Fruit fly (Drosophila melanogaster) whole organism, prepupa: ENCODE data around the gene Wsck.
A peak's percentile ranks its signal among the peaks of the same experiment; 100 is the strongest.

Experiments used
- CG1621 ChIP-seq: fragments of 200-800 bp; sonication (Bioruptor generic); optimal IDR thresholded peaks from 3 replicates; lab custom pipeline; 2018; ENCODE audit warnings: missing biosample characterization, mild to moderate bottlenecking, missing genetic modification characterization
- CG34406 ChIP-seq: fragments of 200-800 bp; sonication (Bioruptor generic); optimal IDR thresholded peaks from 3 replicates; lab custom pipeline; 2016; ENCODE audit warnings: missing biosample characterization, missing genetic modification characterization
- CG6854 ChIP-seq: fragments of 200-800 bp; sonication (Bioruptor generic); optimal IDR thresholded peaks from 2 replicates; lab custom pipeline; 2017; ENCODE audit warnings: missing biosample characterization, mild to moderate bottlenecking, missing genetic modification characterization
- Eip75B ChIP-seq: fragments of 200-800 bp; sonication (Bioruptor generic); optimal IDR thresholded peaks from 3 replicates; lab custom pipeline; 2016; ENCODE audit warnings: missing biosample characterization, missing genetic modification characterization
- Eip93F ChIP-seq: fragments of 200-800 bp; sonication (Bioruptor generic); optimal IDR thresholded peaks from 2 replicates; lab custom pipeline; 2016; ENCODE audit warnings: missing biosample characterization, mild to moderate bottlenecking, missing genetic modification characterization
- Ets21C ChIP-seq: fragments of 200-800 bp; sonication (Bioruptor generic); optimal IDR thresholded peaks from 3 replicates; lab custom pipeline; 2016; ENCODE audit warnings: missing biosample characterization, missing genetic modification characterization
- Ets96B ChIP-seq: fragments of 200-800 bp; optimal IDR thresholded peaks from 2 replicates; lab custom pipeline; 2019; ENCODE audit warnings: missing biosample characterization, mild to moderate bottlenecking, missing genetic modification characterization, moderate library complexity
- Hr39 ChIP-seq: fragments of 200-800 bp; sonication (Bioruptor generic); optimal IDR thresholded peaks from 2 replicates; lab custom pipeline; 2016; ENCODE audit warnings: missing biosample characterization, missing genetic modification characterization
- OdsH ChIP-seq: fragments of 200-800 bp; sonication (Bioruptor generic); optimal IDR thresholded peaks from 3 replicates; lab custom pipeline; 2016; ENCODE audit warnings: missing biosample characterization, missing genetic modification characterization
- fd85E ChIP-seq: fragments of 200-800 bp; sonication (Bioruptor generic); optimal IDR thresholded peaks from 3 replicates; lab custom pipeline; 2016; ENCODE audit warnings: missing biosample characterization, missing genetic modification characterization
- lz ChIP-seq: fragments of 200-800 bp; sonication (Bioruptor generic); optimal IDR thresholded peaks from 3 replicates; lab custom pipeline; 2016; ENCODE audit warnings: missing biosample characterization, missing genetic modification characterization
- spab ChIP-seq: fragments of 200-800 bp; sonication (Bioruptor generic); optimal IDR thresholded peaks from 2 replicates; lab custom pipeline; 2017; ENCODE audit warnings: missing biosample characterization, mild to moderate bottlenecking, missing genetic modification characterization, missing genetic modification reagents
- topi ChIP-seq: fragments of 200-800 bp; sonication (Bioruptor generic); optimal IDR thresholded peaks from 3 replicates; lab custom pipeline; 2016; ENCODE audit warnings: missing biosample characterization, missing genetic modification characterization

DNA sequence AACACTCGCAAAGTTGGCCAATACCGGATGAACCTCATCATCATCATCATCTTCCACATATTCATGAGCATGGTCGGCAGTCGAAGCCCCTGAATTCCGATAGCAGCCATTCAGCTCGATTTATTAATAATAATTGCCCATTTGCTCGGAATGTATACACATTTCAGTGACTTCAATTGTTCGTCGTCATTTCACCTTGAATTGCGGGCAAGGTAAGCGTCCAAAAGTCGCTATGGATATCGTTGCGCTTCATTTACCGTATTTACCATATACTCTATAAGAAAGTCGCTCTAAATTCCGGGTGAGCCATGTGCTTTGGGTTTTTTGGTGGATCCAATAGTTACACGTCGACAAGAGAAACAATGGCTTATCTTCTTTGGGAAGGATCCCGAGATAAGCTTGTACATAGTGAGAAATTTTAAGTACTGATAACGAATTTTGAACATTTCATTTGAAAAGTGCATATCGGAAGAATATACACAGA, 3.8 kb downstream of the Wsck start:
- TF ChIP-seq fd85E (GFP tag; lab: Kevin White, UChicago) (no peak), Ets96B (tag; lab: Kevin White, UChicago) (no peak), Eip75B (GFP tag; lab: Kevin White, UChicago) (peak; percentile 25), CG1621 (no peak), CG34406 (peak; percentile 21), Eip93F (GFP tag; lab: Kevin White, UChicago) (peak; percentile 59), lz (peak; percentile 55), Ets21C (GFP tag; lab: Kevin White, UChicago) (no peak), Hr39 (peak; percentile 30), spab (GFP tag; lab: Kevin White, UChicago) (no peak), topi (GFP tag; lab: Kevin White, UChicago) (peak; percentile 24), CG6854 (GFP tag; lab: Kevin White, UChicago) (no peak), OdsH (GFP tag; lab: Kevin White, UChicago) (no peak)
